Worm (Caenorhabditis elegans) whole organism, L2 larva: Measurements from ENCODE around the gene clec-71.

ENCODE experiments used
- F13H6.1 ChIP-seq: sonication (generic microtip); optimal IDR thresholded peaks from 2 replicates; lab custom pipeline; 2016; ENCODE audit warnings: missing genetic modification characterization, missing compliant biosample characterization
- R02D3.7 ChIP-seq: fragments of 150-350 bp; optimal IDR thresholded peaks from 2 replicates; lab custom pipeline; 2014; ENCODE audit warnings: missing biosample characterization, missing genetic modification characterization
- Y55F3AM.14 ChIP-seq: fragments of 200-800 bp; sonication (Bioruptor generic); optimal IDR thresholded peaks from 2 replicates; lab custom pipeline; 2018; ENCODE audit warnings: mild to moderate bottlenecking, missing genetic modification characterization, missing compliant biosample characterization
- ZK546.5 ChIP-seq: sonication (generic microtip); optimal IDR thresholded peaks from 2 replicates; lab custom pipeline; 2017; ENCODE audit warnings: missing biosample characterization, missing genetic modification characterization
- alr-1 ChIP-seq: fragments of 150-350 bp; optimal IDR thresholded peaks from 2 replicates; lab custom pipeline; 2014; ENCODE audit warnings: missing biosample characterization, missing genetic modification characterization
- aly-2 ChIP-seq: fragments of 150-350 bp; optimal IDR thresholded peaks from 2 replicates; lab custom pipeline; 2014; ENCODE audit warnings: missing biosample characterization, missing genetic modification characterization
- ama-1 ChIP-seq: fragments of 150-350 bp; optimal IDR thresholded peaks from 2 replicates; lab custom pipeline; 2018; ENCODE audit warnings: inconsistent platforms
- blmp-1 ChIP-seq: sonication (generic microtip); optimal IDR thresholded peaks from 2 replicates; lab custom pipeline; 2017; ENCODE audit warnings: missing genetic modification characterization, mild to moderate bottlenecking, missing compliant biosample characterization, antibody characterized with exemption, moderate library complexity; ENCODE audit not compliant: insufficient read depth
- ceh-82 ChIP-seq: fragments of 150-350 bp; optimal IDR thresholded peaks from 2 replicates; lab custom pipeline; 2014; ENCODE audit warnings: missing biosample characterization, missing genetic modification characterization
- crh-2 ChIP-seq: sonication (generic microtip); optimal IDR thresholded peaks from 2 replicates; lab custom pipeline; 2017; ENCODE audit warnings: missing biosample characterization, missing genetic modification characterization
- dmd-4 ChIP-seq: sonication (generic microtip); optimal IDR thresholded peaks from 2 replicates; lab custom pipeline; 2017; ENCODE audit warnings: missing biosample characterization, missing genetic modification characterization
- egl-27 ChIP-seq: sonication (generic microtip); optimal IDR thresholded peaks from 3 replicates; lab custom pipeline; 2017; ENCODE audit warnings: missing biosample characterization, missing genetic modification reagents, missing genetic modification characterization
- elt-3 ChIP-seq: sonication (generic microtip); optimal IDR thresholded peaks from 2 replicates; lab custom pipeline; 2017; ENCODE audit warnings: missing biosample characterization, missing genetic modification characterization
- fos-1 ChIP-seq: fragments of 150-350 bp; optimal IDR thresholded peaks from 2 replicates; lab custom pipeline; 2014; ENCODE audit warnings: missing biosample characterization, missing genetic modification characterization
- gmeb-1 ChIP-seq: fragments of 150-350 bp; optimal IDR thresholded peaks from 2 replicates; lab custom pipeline; 2014; ENCODE audit warnings: missing biosample characterization, missing genetic modification characterization
- lin-11 ChIP-seq: fragments of 150-350 bp; sonication (generic microtip); optimal IDR thresholded peaks from 2 replicates; lab custom pipeline; 2014; ENCODE audit warnings: missing biosample characterization, missing genetic modification characterization, inconsistent platforms, mixed read lengths
- lin-13 ChIP-seq: fragments of 150-350 bp; optimal IDR thresholded peaks from 2 replicates; lab custom pipeline; 2014; ENCODE audit warnings: missing biosample characterization, missing genetic modification reagents, missing genetic modification characterization
- lsy-2 ChIP-seq, 2 experiments: fragments of 150-350 bp in 1 of 2; sonication (generic microtip) in 1 of 2; optimal IDR thresholded peaks; 2 replicates each; lab custom pipeline; 2014 to 2017; ENCODE audit warnings: missing biosample characterization in 2 of 2, missing genetic modification characterization in 2 of 2
- mab-5 ChIP-seq: fragments of 150-350 bp; optimal IDR thresholded peaks from 2 replicates; lab custom pipeline; 2014; ENCODE audit warnings: missing biosample characterization, missing genetic modification characterization
- mbf-1 ChIP-seq: sonication (generic microtip); optimal IDR thresholded peaks from 2 replicates; lab custom pipeline; 2017; ENCODE audit warnings: missing biosample characterization, missing genetic modification characterization
- mdl-1 ChIP-seq, 2 experiments: fragments of 150-350 bp in 1 of 2; sonication (generic microtip) in 1 of 2; optimal IDR thresholded peaks; 2 replicates each; lab custom pipeline; 2017; ENCODE audit warnings: missing biosample characterization in 2 of 2, missing genetic modification characterization in 2 of 2
- nhr-10 ChIP-seq: sonication (generic microtip); optimal IDR thresholded peaks from 2 replicates; lab custom pipeline; 2017; ENCODE audit warnings: missing biosample characterization, missing genetic modification characterization
- nhr-129 ChIP-seq: fragments of 150-350 bp; optimal IDR thresholded peaks from 2 replicates; lab custom pipeline; 2014; ENCODE audit warnings: missing biosample characterization, missing genetic modification characterization
- nhr-23 ChIP-seq: fragments of 150-350 bp; optimal IDR thresholded peaks from 2 replicates; lab custom pipeline; 2014; ENCODE audit warnings: missing biosample characterization, missing genetic modification reagents, missing genetic modification characterization
- nhr-25 ChIP-seq: fragments of 150-350 bp; sonication (generic microtip); optimal IDR thresholded peaks from 3 replicates; lab custom pipeline; 2014; ENCODE audit warnings: missing biosample characterization, missing genetic modification characterization
- peb-1 ChIP-seq: fragments of 150-350 bp; optimal IDR thresholded peaks from 2 replicates; lab custom pipeline; 2014; ENCODE audit warnings: missing biosample characterization, missing genetic modification characterization
- sem-4 ChIP-seq: fragments of 150-350 bp; optimal IDR thresholded peaks from 2 replicates; lab custom pipeline; 2014; ENCODE audit warnings: missing biosample characterization, missing genetic modification reagents, missing genetic modification characterization
- skn-1 ChIP-seq: sonication (generic microtip); optimal IDR thresholded peaks from 2 replicates; lab custom pipeline; 2017; ENCODE audit warnings: missing biosample characterization, missing genetic modification characterization
- sma-3 ChIP-seq: sonication (generic microtip); optimal IDR thresholded peaks from 2 replicates; lab custom pipeline; 2016; ENCODE audit warnings: missing genetic modification reagents, missing genetic modification characterization, missing compliant biosample characterization
- sma-9 ChIP-seq, 2 experiments: fragments of 150-350 bp in 1 of 2; sonication (generic microtip) in 1 of 2; optimal IDR thresholded peaks; 2 replicates each; lab custom pipeline; 2014 to 2016; ENCODE audit warnings: missing genetic modification characterization in 2 of 2, mild to moderate bottlenecking in 1 of 2, missing biosample characterization in 1 of 2, missing compliant biosample characterization in 1 of 2, missing genetic modification reagents in 1 of 2, moderate library complexity in 1 of 2
- snpc-4 ChIP-seq: fragments of 150-350 bp; optimal IDR thresholded peaks from 2 replicates; lab custom pipeline; 2014; ENCODE audit warnings: missing biosample characterization, missing genetic modification characterization
- unc-39 ChIP-seq: fragments of 150-350 bp; optimal IDR thresholded peaks from 2 replicates; lab custom pipeline; 2014; ENCODE audit warnings: missing biosample characterization, missing genetic modification characterization
- unc-62 ChIP-seq: fragments of 150-350 bp; optimal IDR thresholded peaks from 2 replicates; lab custom pipeline; 2014; ENCODE audit warnings: missing biosample characterization, missing genetic modification reagents, missing genetic modification characterization
- zag-1 ChIP-seq: fragments of 150-350 bp; optimal IDR thresholded peaks from 2 replicates; lab custom pipeline; 2014; ENCODE audit warnings: missing biosample characterization, missing genetic modification characterization

clec-71 gene

DNA sequence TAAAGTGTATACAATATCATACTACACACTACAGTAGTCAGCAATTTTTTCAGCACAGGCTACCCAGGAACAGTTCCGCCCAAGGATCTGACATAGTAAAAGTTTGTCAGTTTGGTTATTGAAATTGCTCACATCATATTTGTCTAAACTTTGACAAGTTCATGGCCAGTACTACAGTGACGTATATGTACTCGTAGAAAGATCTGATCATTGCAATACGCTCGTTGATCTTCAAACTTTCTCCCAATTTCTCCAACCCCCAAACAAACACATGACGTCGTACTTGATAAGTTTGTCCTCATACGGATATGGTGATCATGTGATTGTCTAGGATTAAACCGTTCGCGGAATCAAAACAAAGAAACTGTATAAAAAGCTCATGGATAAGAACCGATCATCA lies 42.5 kb upstream of the clec-71 start, which contains the start of gene dct-8:
Gene dct-8 (plus strand): TSS at position 301 of the 400 bp plus-strand sequence.
- no peak for TF ChIP-seq dmd-4 (tag; lab: Kevin White, UChicago)
- no peak for TF ChIP-seq sem-4 (tag; lab: Kevin White, UChicago)
- TF ChIP-seq fos-1 (tag; lab: Kevin White, UChicago) = no peak
- no peak for TF ChIP-seq ama-1 (lab: Kevin White, UChicago)
- TF ChIP-seq lin-11 (tag; lab: Kevin White, UChicago) = no peak
- TF ChIP-seq alr-1 (tag; lab: Kevin White, UChicago) = no peak
- TF ChIP-seq mab-5 (tag; lab: Kevin White, UChicago) = no peak
- no peak for TF ChIP-seq ZK546.5 (tag; lab: Kevin White, UChicago)
- no peak for TF ChIP-seq mdl-1 (tag; optimal IDR thresholded peaks at IDR 0.05; lab: Kevin White, UChicago)
- no peak for TF ChIP-seq zag-1 (tag; lab: Kevin White, UChicago)
- no peak for TF ChIP-seq skn-1 (tag; lab: Kevin White, UChicago)
- no peak for TF ChIP-seq blmp-1 (tag; lab: Kevin White, UChicago)
- TF ChIP-seq lin-13 (GFP tag; lab: Kevin White, UChicago) = no peak
- TF ChIP-seq elt-3 = no peak
- TF ChIP-seq sma-3 (GFP tag; lab: Kevin White, UChicago) = no peak
- no peak for TF ChIP-seq F13H6.1
- no peak for TF ChIP-seq R02D3.7 (tag; lab: Kevin White, UChicago)

DNA sequence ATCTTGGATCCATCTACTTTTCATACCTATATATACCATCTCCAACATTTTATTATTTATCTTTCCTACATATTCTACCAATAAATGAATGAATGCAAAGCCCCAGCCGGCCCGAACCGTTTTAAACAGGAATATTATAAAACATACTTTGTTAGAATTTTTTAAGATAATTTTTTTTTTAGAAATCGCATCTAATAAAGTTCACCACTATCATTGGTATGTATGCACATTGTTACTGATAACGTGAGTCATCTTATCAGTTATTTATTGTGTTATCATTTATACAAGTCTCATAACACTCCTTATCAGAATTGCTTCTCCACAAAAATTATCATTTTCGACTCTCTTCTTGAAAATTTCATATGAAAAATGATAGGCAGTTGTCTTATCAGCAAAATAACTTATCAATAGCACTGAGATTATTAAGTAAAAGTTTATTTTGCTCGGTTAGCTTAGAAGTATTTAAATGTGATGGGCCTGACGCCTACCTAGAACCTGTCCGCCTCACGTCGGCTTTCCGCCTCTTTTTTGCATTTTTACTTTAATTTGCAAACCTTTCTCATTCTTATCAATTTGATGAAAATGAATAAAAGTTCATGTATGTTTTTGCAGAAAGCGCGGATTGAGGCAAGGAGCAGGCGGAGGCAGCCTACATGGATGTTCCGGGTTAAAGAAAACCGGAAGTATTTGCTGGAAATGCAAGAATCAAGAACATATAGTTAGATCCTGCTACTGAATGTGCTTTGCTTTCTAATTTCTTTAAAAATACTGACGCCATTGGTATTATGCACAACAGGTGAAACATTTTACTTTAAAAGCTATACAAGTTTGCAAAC lies 37.3 kb upstream of the clec-71 start, which contains the start of gene srz-62:
Gene srz-62 (plus strand): TSS at position 786 of the 836 bp plus-strand sequence.
- TF ChIP-seq fos-1 (tag; lab: Kevin White, UChicago) (peak; percentile 100), gmeb-1 (tag; lab: Kevin White, UChicago) (peak; percentile 72), mdl-1 (tag; optimal IDR thresholded peaks at IDR 0.05; lab: Kevin White, UChicago) (peak in 1 of 2 experiments; percentile 55), Y55F3AM.14 (no peak), nhr-10 (tag; lab: Kevin White, UChicago) (no peak), crh-2 (tag; lab: Kevin White, UChicago) (peak; percentile 48), sma-9 (GFP tag; optimal IDR thresholded peaks at IDR 0.05; lab: Kevin White, UChicago) (peak; percentile 49), sma-9 (tag; optimal IDR thresholded peaks at IDR 0.05; lab: Kevin White, UChicago) (no peak), egl-27 (tag; lab: Kevin White, UChicago) (peak; percentile 92)

DNA sequence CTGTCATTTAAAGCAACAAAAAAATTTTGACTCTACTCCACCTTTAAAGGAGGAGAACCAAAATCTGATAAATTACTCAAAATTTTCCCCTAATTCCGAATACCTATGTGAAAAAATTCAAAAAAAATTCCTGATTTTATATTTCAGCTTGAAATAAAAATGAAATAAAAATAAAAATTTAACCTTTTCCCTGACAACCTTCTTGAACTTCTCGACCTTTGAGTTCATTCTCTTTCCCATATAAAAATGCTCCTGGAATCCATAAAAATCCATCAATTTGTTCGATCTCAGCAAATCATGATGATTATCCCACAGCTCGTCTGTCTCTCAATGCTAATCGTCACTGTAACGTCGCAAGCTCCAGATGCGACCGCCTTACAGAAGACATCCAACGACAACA lies 34.3 kb upstream of the clec-71 start, which contains the start of gene F56D6.6:
Gene F56D6.6 (plus strand): TSS at position 301 of the 400 bp plus-strand sequence.
- TF ChIP-seq mbf-1 (tag; lab: Kevin White, UChicago) = no peak
- TF ChIP-seq ama-1 (lab: Kevin White, UChicago) = no peak
- no peak for TF ChIP-seq egl-27 (tag; lab: Kevin White, UChicago)
- TF ChIP-seq mdl-1 (tag; optimal IDR thresholded peaks at IDR 0.05; lab: Kevin White, UChicago) = no peak
- no peak for TF ChIP-seq unc-62 (GFP tag; lab: Kevin White, UChicago)
- TF ChIP-seq nhr-23 (tag; lab: Kevin White, UChicago) = no peak
- no peak for TF ChIP-seq lin-13 (GFP tag; lab: Kevin White, UChicago)
- TF ChIP-seq ceh-82 = no peak
- TF ChIP-seq blmp-1 (tag; lab: Kevin White, UChicago) = no peak
- TF ChIP-seq nhr-25 (tag; lab: Kevin White, UChicago) = no peak
- TF ChIP-seq snpc-4 (tag; lab: Kevin White, UChicago) = no peak
- TF ChIP-seq elt-3 = no peak
- no peak for TF ChIP-seq lin-11 (tag; lab: Kevin White, UChicago)
- no peak for TF ChIP-seq sem-4 (tag; lab: Kevin White, UChicago)
- TF ChIP-seq alr-1 (tag; lab: Kevin White, UChicago) = no peak
- no peak for TF ChIP-seq unc-39 (tag; lab: Kevin White, UChicago)
- TF ChIP-seq fos-1 (tag; lab: Kevin White, UChicago) = no peak
- no peak for TF ChIP-seq R02D3.7 (tag; lab: Kevin White, UChicago)
- no peak for TF ChIP-seq nhr-129
- TF ChIP-seq ZK546.5 (tag; lab: Kevin White, UChicago) = no peak

DNA sequence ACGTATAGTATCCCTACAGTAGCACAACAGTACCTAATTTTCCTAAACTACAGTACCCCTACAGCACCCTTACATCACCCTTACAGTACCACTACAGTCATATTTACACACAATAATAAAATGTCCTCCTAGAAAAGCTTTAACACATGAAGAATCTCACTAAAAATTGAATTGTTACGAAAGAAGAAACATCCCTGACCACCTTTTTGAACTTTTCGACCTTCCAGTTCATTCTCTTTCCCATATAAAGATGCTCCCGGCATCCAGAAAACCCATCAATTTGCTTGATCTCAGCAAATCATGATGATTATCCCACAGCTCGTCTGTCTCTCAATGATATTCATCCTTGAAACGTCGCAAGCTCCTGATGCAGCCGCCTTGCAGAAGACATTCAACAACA lies 32.6 kb upstream of the clec-71 start, which contains the start of gene F56D6.21:
Gene F56D6.21 (plus strand): TSS at position 301 of the 400 bp plus-strand sequence.
- TF ChIP-seq aly-2 (tag; lab: Kevin White, UChicago) (no peak), lsy-2 (tag; optimal IDR thresholded peaks at IDR 0.05; lab: Kevin White, UChicago) (no peak), peb-1 (no peak)
